Fruit fly (Drosophila melanogaster) whole organism, embryonic: Measurements from ENCODE around the gene CG17349.
A peak's percentile ranks its signal among the peaks of the same experiment; 100 is the strongest.

Source experiments
- Antp ChIP-seq: fragments of 200-800 bp; sonication (Bioruptor generic); optimal IDR thresholded peaks from 3 replicates; lab custom pipeline; 2016; ENCODE audit warnings: missing biosample characterization, missing genetic modification characterization
- Awh ChIP-seq: fragments of 200-800 bp; sonication (Bioruptor generic); IDR thresholded peaks from 2 replicates; pipeline ENCODE4, ENCODE4 v1.3.6; 2022; ENCODE audit warnings: missing biosample characterization, missing genetic modification characterization
- CG10979 ChIP-seq: fragments of 200-800 bp; sonication (Bioruptor generic); optimal IDR thresholded peaks from 2 replicates; lab custom pipeline; 2018; ENCODE audit warnings: missing biosample characterization, mild to moderate bottlenecking, missing genetic modification characterization, moderate library complexity
- CG11247 ChIP-seq: fragments of 200-800 bp; sonication (Bioruptor generic); IDR thresholded peaks from 2 replicates; pipeline ENCODE4 v1.3.6; 2022; ENCODE audit warnings: missing biosample characterization, missing genetic modification characterization
- CG11504 ChIP-seq: fragments of 200-800 bp; sonication (Bioruptor generic); optimal IDR thresholded peaks from 3 replicates; lab custom pipeline; 2019; ENCODE audit warnings: missing biosample characterization, mild to moderate bottlenecking, missing genetic modification characterization, moderate library complexity
- CG11695 ChIP-seq: fragments of 200-800 bp; sonication (Bioruptor generic); IDR thresholded peaks from 3 replicates; pipeline ENCODE4 v1.3.6; 2022; ENCODE audit warnings: missing biosample characterization, missing genetic modification characterization
- CG16815 ChIP-seq: fragments of 200-800 bp; sonication (Bioruptor generic); optimal IDR thresholded peaks from 3 replicates; lab custom pipeline; 2017; ENCODE audit warnings: missing biosample characterization, mild to moderate bottlenecking, missing genetic modification characterization
- CG17328 ChIP-seq: fragments of 200-800 bp; sonication (Bioruptor generic); IDR thresholded peaks from 2 replicates; pipeline ENCODE4 v1.3.6; 2022; ENCODE audit warnings: missing biosample characterization, missing genetic modification characterization
- CG18262 ChIP-seq: fragments of 200-800 bp; optimal IDR thresholded peaks from 3 replicates; lab custom pipeline; 2019; ENCODE audit warnings: missing biosample characterization, mild to moderate bottlenecking, missing genetic modification characterization, moderate library complexity
- CG2712 ChIP-seq: fragments of 200-800 bp; optimal IDR thresholded peaks from 3 replicates; lab custom pipeline; 2019; ENCODE audit warnings: missing biosample characterization, mild to moderate bottlenecking, missing genetic modification characterization, moderate library complexity
- CG3838 ChIP-seq: fragments of 200-800 bp; sonication (Bioruptor generic); optimal IDR thresholded peaks from 3 replicates; lab custom pipeline; 2016; ENCODE audit warnings: missing biosample characterization, missing genetic modification characterization
- CG3847 ChIP-seq: fragments of 200-800 bp; sonication (Bioruptor generic); IDR thresholded peaks from 2 replicates; pipeline ENCODE4 v1.3.6; 2022; ENCODE audit warnings: missing biosample characterization, missing genetic modification characterization
- CG4854 ChIP-seq: fragments of 200-800 bp; sonication (Bioruptor generic); optimal IDR thresholded peaks from 2 replicates; lab custom pipeline; 2016; ENCODE audit warnings: missing biosample characterization, missing genetic modification characterization, inconsistent platforms
- CG5180 ChIP-seq: fragments of 200-800 bp; sonication (Bioruptor generic); optimal IDR thresholded peaks from 3 replicates; lab custom pipeline; 2017; ENCODE audit warnings: missing biosample characterization, missing genetic modification characterization, mild to moderate bottlenecking, moderate library complexity, missing genetic modification reagents
- CG6654 ChIP-seq: fragments of 200-800 bp; sonication (Bioruptor generic); optimal IDR thresholded peaks from 2 replicates; lab custom pipeline; 2017; ENCODE audit warnings: missing biosample characterization, mild to moderate bottlenecking, missing genetic modification characterization
- CG8359 ChIP-seq: fragments of 200-800 bp; sonication (Bioruptor generic); optimal IDR thresholded peaks from 2 replicates; lab custom pipeline; 2017; ENCODE audit warnings: missing biosample characterization, mild to moderate bottlenecking, missing genetic modification characterization, borderline replicate concordance
- CG8478 ChIP-seq: fragments of >200 bp; optimal IDR thresholded peaks from 2 replicates; lab custom pipeline; 2018
- CkIIα-i1 ChIP-seq: fragments of 200-800 bp; sonication (Bioruptor generic); IDR thresholded peaks from 2 replicates; pipeline ENCODE4 v1.3.6; 2022; ENCODE audit warnings: missing biosample characterization, missing genetic modification characterization
- D19B ChIP-seq: fragments of 200-800 bp; sonication (Bioruptor generic); optimal IDR thresholded peaks from 2 replicates; lab custom pipeline; 2017; ENCODE audit warnings: missing biosample characterization, mild to moderate bottlenecking, missing genetic modification characterization
- Dbx ChIP-seq: fragments of 200-800 bp; sonication (Bioruptor generic); IDR thresholded peaks from 3 replicates; pipeline ENCODE4 v1.3.6; 2022; ENCODE audit warnings: missing biosample characterization, missing genetic modification characterization
- Deaf1 ChIP-seq: fragments of 200-800 bp; optimal IDR thresholded peaks from 3 replicates; lab custom pipeline; 2019; ENCODE audit warnings: missing biosample characterization, mild to moderate bottlenecking, missing genetic modification characterization, moderate library complexity
- Dip3 ChIP-seq: fragments of 200-800 bp; sonication (Bioruptor generic); optimal IDR thresholded peaks from 3 replicates; lab custom pipeline; 2016; ENCODE audit warnings: missing biosample characterization, missing genetic modification characterization
- Doc3 ChIP-seq: fragments of 200-800 bp; sonication (Bioruptor generic); IDR thresholded peaks from 3 replicates; pipeline ENCODE4 v1.3.6; 2022; ENCODE audit warnings: missing biosample characterization, missing genetic modification characterization; ENCODE audit not compliant: partially characterized antibody
- Dp ChIP-seq: fragments of 200-800 bp; sonication (Bioruptor generic); optimal IDR thresholded peaks from 2 replicates; lab custom pipeline; 2018; ENCODE audit warnings: missing biosample characterization, mild to moderate bottlenecking, missing genetic modification characterization, moderate library complexity
- Drgx ChIP-seq: fragments of 200-800 bp; sonication (Bioruptor generic); IDR thresholded peaks from 2 replicates; pipeline ENCODE4 v1.3.6; 2022; ENCODE audit warnings: missing biosample characterization, missing genetic modification characterization
- Fer1 ChIP-seq: fragments of 200-800 bp; sonication (Bioruptor generic); optimal IDR thresholded peaks from 2 replicates; lab custom pipeline; 2017; ENCODE audit warnings: missing biosample characterization, mild to moderate bottlenecking, missing genetic modification characterization
- Fer2 ChIP-seq: fragments of 200-800 bp; sonication (Bioruptor generic); optimal IDR thresholded peaks from 2 replicates; lab custom pipeline; 2018; ENCODE audit warnings: missing biosample characterization, mild to moderate bottlenecking, missing genetic modification characterization, moderate library complexity
- Mad ChIP-seq: fragments of 200-800 bp; sonication (Bioruptor generic); optimal IDR thresholded peaks from 2 replicates; lab custom pipeline; 2016; ENCODE audit warnings: missing biosample characterization, missing genetic modification characterization
- Mrtf ChIP-seq: fragments of 200-800 bp; sonication (Bioruptor generic); IDR thresholded peaks from 3 replicates; pipeline ENCODE4 v1.3.6; 2022; ENCODE audit warnings: missing biosample characterization, missing genetic modification characterization
- Myb ChIP-seq: fragments of 200-800 bp; sonication (Bioruptor generic); optimal IDR thresholded peaks from 2 replicates; lab custom pipeline; 2016; ENCODE audit warnings: missing biosample characterization, missing genetic modification characterization
- NC2β ChIP-seq: fragments of 200-800 bp; sonication (Bioruptor generic); optimal IDR thresholded peaks from 2 replicates; lab custom pipeline; 2016; ENCODE audit warnings: missing biosample characterization, missing genetic modification characterization
- Optix ChIP-seq: fragments of 200-800 bp; sonication (Bioruptor generic); IDR thresholded peaks from 3 replicates; pipeline ENCODE4 v1.3.6; 2022; ENCODE audit warnings: missing biosample characterization, missing genetic modification characterization
- Taf1 ChIP-seq: fragments of 200-800 bp; sonication (Bioruptor generic); IDR thresholded peaks from 2 replicates; pipeline ENCODE4 v1.3.6; 2022; ENCODE audit warnings: missing biosample characterization, missing genetic modification characterization
- ara ChIP-seq: fragments of 200-800 bp; sonication (Bioruptor generic); IDR thresholded peaks from 2 replicates; pipeline ENCODE4 v1.3.6; 2022; ENCODE audit warnings: missing biosample characterization, missing genetic modification characterization
- ato ChIP-seq: fragments of 200-800 bp; sonication (Bioruptor generic); IDR thresholded peaks from 2 replicates; pipeline ENCODE4 v1.3.6; 2022; ENCODE audit warnings: missing biosample characterization, missing genetic modification characterization; ENCODE audit not compliant: partially characterized antibody
- cas ChIP-seq: fragments of 200-800 bp; sonication (Bioruptor generic); IDR thresholded peaks from 2 replicates; pipeline ENCODE4 v1.3.6; 2022; ENCODE audit warnings: missing biosample characterization, missing genetic modification characterization
- dysf ChIP-seq: fragments of 200-800 bp; sonication (Bioruptor generic); IDR thresholded peaks from 3 replicates; pipeline ENCODE4 v1.3.6; 2022; ENCODE audit warnings: missing biosample characterization, missing genetic modification characterization
- gcm ChIP-seq: fragments of 200-800 bp; sonication (Bioruptor generic); optimal IDR thresholded peaks from 2 replicates; lab custom pipeline; 2019; ENCODE audit warnings: missing biosample characterization, mild to moderate bottlenecking, missing genetic modification characterization, moderate library complexity
- mam ChIP-seq: fragments of 200-800 bp; sonication (Bioruptor generic); optimal IDR thresholded peaks from 3 replicates; lab custom pipeline; 2016; ENCODE audit warnings: missing biosample characterization, missing genetic modification characterization
- nom ChIP-seq: fragments of 200-800 bp; sonication (Bioruptor generic); optimal IDR thresholded peaks from 2 replicates; lab custom pipeline; 2017; ENCODE audit warnings: missing biosample characterization, missing genetic modification characterization, mild to moderate bottlenecking, moderate library complexity, missing genetic modification reagents
- org-1 ChIP-seq: fragments of 200-800 bp; sonication (Bioruptor generic); optimal IDR thresholded peaks from 2 replicates; lab custom pipeline; 2017; ENCODE audit warnings: missing biosample characterization, missing genetic modification characterization
- pfk ChIP-seq: fragments of 200-800 bp; sonication (Bioruptor generic); optimal IDR thresholded peaks from 2 replicates; lab custom pipeline; 2018; ENCODE audit warnings: missing biosample characterization, mild to moderate bottlenecking, missing genetic modification characterization, moderate library complexity
- sc ChIP-seq, 3 experiments: fragments of >200 bp in 2 of 3; fragments of 200-800 bp in 1 of 3; sonication (Bioruptor generic) in 1 of 3; optimal IDR thresholded peaks; 2 replicates in 2 of 3; 3 replicates in 1 of 3; lab custom pipeline; 2017; ENCODE audit warnings: mild to moderate bottlenecking in 1 of 3, missing biosample characterization in 1 of 3, missing genetic modification characterization in 1 of 3, missing genetic modification reagents in 1 of 3
- sens ChIP-seq: fragments of 200-800 bp; sonication (Bioruptor generic); peaks from one replicate; lab custom pipeline; 2016; ENCODE audit warnings: missing biosample characterization, missing genetic modification characterization
- sim ChIP-seq: fragments of 200-800 bp; sonication (Bioruptor generic); IDR thresholded peaks from 2 replicates; pipeline ENCODE4 v1.3.6; 2022; ENCODE audit warnings: missing biosample characterization, missing genetic modification characterization
- sob ChIP-seq: fragments of 200-800 bp; sonication (Bioruptor generic); IDR thresholded peaks from 2 replicates; pipeline ENCODE4 v1.3.6; 2022; ENCODE audit warnings: missing biosample characterization, missing genetic modification characterization
- sug ChIP-seq: fragments of 200-800 bp; optimal IDR thresholded peaks from 2 replicates; lab custom pipeline; 2019; ENCODE audit warnings: missing biosample characterization, mild to moderate bottlenecking, missing genetic modification characterization, moderate library complexity
- tap ChIP-seq: fragments of 200-800 bp; optimal IDR thresholded peaks from 3 replicates; lab custom pipeline; 2019; ENCODE audit warnings: missing biosample characterization, mild to moderate bottlenecking, missing genetic modification characterization, moderate library complexity
- tio ChIP-seq: fragments of 200-800 bp; sonication (Bioruptor generic); optimal IDR thresholded peaks from 2 replicates; lab custom pipeline; 2017; ENCODE audit warnings: missing biosample characterization, missing genetic modification characterization, inconsistent platforms
- wdn ChIP-seq: fragments of 200-800 bp; sonication (Bioruptor generic); IDR thresholded peaks from 2 replicates; pipeline ENCODE4 v1.3.6; 2022; ENCODE audit warnings: missing biosample characterization, missing genetic modification characterization
- zf30C ChIP-seq: fragments of 200-800 bp; sonication (Bioruptor generic); optimal IDR thresholded peaks from 3 replicates; lab custom pipeline; 2018; ENCODE audit warnings: missing biosample characterization, mild to moderate bottlenecking, missing genetic modification characterization

CG17349 gene

DNA sequence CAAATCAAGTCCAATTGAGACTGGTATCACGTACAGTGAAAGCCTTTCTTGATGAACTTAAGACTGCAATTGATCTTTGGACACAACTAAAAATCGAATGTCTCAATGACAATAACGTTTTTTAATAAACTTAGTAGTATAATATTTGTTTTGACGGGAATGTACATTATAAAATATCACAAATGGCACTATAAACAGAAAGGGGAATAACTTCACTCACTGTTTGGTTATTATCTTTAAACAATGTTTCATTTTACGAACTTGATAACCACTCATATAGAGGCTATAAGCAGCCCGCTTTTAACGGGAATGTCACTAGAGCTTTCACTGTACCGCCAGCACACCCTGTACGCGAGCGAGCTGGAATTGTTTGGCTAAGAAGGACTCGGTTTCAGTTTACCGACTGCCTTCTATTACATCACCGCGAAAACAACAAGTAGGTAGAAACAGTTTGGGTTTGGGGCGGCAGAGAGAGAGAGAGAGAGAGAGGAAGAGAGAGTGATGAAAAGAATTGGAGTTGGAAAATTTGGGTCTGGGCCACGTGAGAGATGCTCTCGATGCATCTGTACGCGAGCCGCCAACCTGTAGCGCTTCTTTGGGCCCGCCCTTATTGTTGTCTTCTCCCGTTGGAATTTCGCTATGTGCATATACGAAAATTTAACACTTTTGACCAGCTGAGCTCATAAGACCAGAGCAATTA is 27.5 kb downstream of the CG17349 start (continued):
- no peak for TF ChIP-seq CG4854 (GFP tag; lab: Kevin White, UChicago)
- peak; percentile 2 for TF ChIP-seq CG18262 (tag; lab: Kevin White, UChicago)
- no peak for TF ChIP-seq Dbx (GFP tag; lab: Robert Waterston, UW)
- peak; percentile 46 for TF ChIP-seq mam (GFP tag; lab: Kevin White, UChicago)
- no peak for TF ChIP-seq Mrtf
- TF ChIP-seq NC2β (GFP tag; lab: Kevin White, UChicago) = no peak
- no peak for TF ChIP-seq Taf1 (GFP tag; lab: Robert Waterston, UW)
- TF ChIP-seq ato (GFP tag; lab: Robert Waterston, UW) = no peak
- TF ChIP-seq sc (optimal IDR thresholded peaks at IDR 0.05; lab: Kevin White, UChicago) = no peak
- no peak for TF ChIP-seq sc (GFP tag; optimal IDR thresholded peaks at IDR 0.05; lab: Kevin White, UChicago)
- no peak for TF ChIP-seq wdn (GFP tag; lab: Robert Waterston, UW)
- no peak for TF ChIP-seq CG5180
- TF ChIP-seq sug = no peak
- no peak for TF ChIP-seq sim (GFP tag; lab: Robert Waterston, UW)
- no peak for TF ChIP-seq CG11695
- TF ChIP-seq org-1 (GFP tag; lab: Kevin White, UChicago) = no peak
- TF ChIP-seq CG3847 = no peak
- no peak for TF ChIP-seq Doc3 (GFP tag; lab: Robert Waterston, UW)
- no peak for TF ChIP-seq Fer2
- peak; percentile 43; the same call in 2 of the 3 replicates for TF ChIP-seq dysf (GFP tag; lab: Robert Waterston, UW)
- TF ChIP-seq CG16815 (GFP tag; lab: Kevin White, UChicago) = no peak
- TF ChIP-seq zf30C (GFP tag; lab: Kevin White, UChicago) = no peak
- no peak for TF ChIP-seq Optix (GFP tag; lab: Robert Waterston, UW)
- no peak for TF ChIP-seq ara (GFP tag; lab: Robert Waterston, UW)
- no peak for TF ChIP-seq Myb (GFP tag; lab: Kevin White, UChicago)
- no peak for TF ChIP-seq nom (GFP tag; lab: Kevin White, UChicago)
- TF ChIP-seq CG6654 = no peak
- no peak for TF ChIP-seq CG3838
- no peak for TF ChIP-seq CG10979
- TF ChIP-seq Mad (GFP tag; lab: Kevin White, UChicago) = no peak
- TF ChIP-seq D19B (GFP tag; lab: Kevin White, UChicago) = peak; percentile 3
- no peak for TF ChIP-seq Antp (GFP tag; lab: Kevin White, UChicago)
- no peak for TF ChIP-seq CkIIα-i1 (GFP tag; lab: Robert Waterston, UW)
- TF ChIP-seq CG11504 = peak; percentile 64
- no peak for TF ChIP-seq sob
- 0 out of 2 replicates have a peak, but pooled peaks have one; percentile 13 for TF ChIP-seq Drgx
- TF ChIP-seq Dp = no peak
- no peak for TF ChIP-seq CG8359
- no peak for TF ChIP-seq CG2712
- TF ChIP-seq Fer1 (GFP tag; lab: Kevin White, UChicago) = peak; percentile 27
- no peak for TF ChIP-seq pfk (GFP tag; lab: Kevin White, UChicago)
- no peak for TF ChIP-seq CG17328 (GFP tag; lab: Robert Waterston, UW)
- TF ChIP-seq tio (GFP tag; lab: Kevin White, UChicago) = peak; percentile 49
- TF ChIP-seq sens = peak; percentile 44
- TF ChIP-seq cas = no peak
- TF ChIP-seq CG8478 (lab: Kevin White, UChicago) = no peak
- peak; percentile 17 for TF ChIP-seq Deaf1
- TF ChIP-seq tap = peak; percentile 6
- TF ChIP-seq Dip3 (GFP tag; lab: Kevin White, UChicago) = no peak
- TF ChIP-seq CG11247 (GFP tag; lab: Robert Waterston, UW) = no peak
- no peak for TF ChIP-seq Awh (GFP tag; lab: Robert Waterston, UW)
- TF ChIP-seq gcm (GFP tag; lab: Kevin White, UChicago) = no peak
